Fruit fly (Drosophila melanogaster) whole organism, prepupa: ENCODE data around the gene CG31221.

Experiments used
- CG8632 ChIP-seq: fragments of 200-800 bp; sonication (Bioruptor generic); optimal IDR thresholded peaks from 3 replicates; lab custom pipeline; 2016; ENCODE audit warnings: missing biosample characterization, missing genetic modification characterization
- CG9139 ChIP-seq: fragments of 200-800 bp; sonication (Bioruptor generic); optimal IDR thresholded peaks from 3 replicates; lab custom pipeline; 2017; ENCODE audit warnings: missing biosample characterization, mild to moderate bottlenecking, missing genetic modification characterization

DNA sequence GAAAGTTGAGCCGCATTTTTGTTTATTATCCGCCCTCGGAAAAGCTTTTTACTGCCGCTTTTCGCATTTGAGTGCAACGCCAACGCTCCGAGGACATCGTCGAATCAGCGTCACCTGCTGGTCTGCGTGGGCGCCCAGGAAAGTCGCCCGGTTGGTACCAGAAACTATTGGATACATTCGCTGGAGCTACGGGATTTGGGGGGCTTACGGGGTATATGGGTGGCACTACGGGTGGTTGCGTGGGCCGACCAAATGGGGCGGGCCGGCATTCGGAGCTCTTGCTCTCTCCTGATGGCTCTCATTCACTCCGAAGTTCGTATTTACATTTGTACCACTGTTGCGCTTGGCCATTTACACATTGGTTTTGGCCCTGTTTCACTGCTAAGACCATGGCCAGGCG lies 1.1 kb upstream of the CG31221 start:
- TF ChIP-seq CG9139 (GFP tag; lab: Kevin White, UChicago): no peak
- no peak for TF ChIP-seq CG8632 (GFP tag; lab: Kevin White, UChicago)
